Worm (Caenorhabditis elegans): ENCODE measurements around the gene hlh-19.

The hlh-19 gene

ce11 chrX:601340-601757, 44.3 kb upstream of the hlh-19 start (continued):
- TF ChIP-seq pros-1 (tag; optimal IDR thresholded peaks at IDR 0.05) (no peak), dmd-4 (tag; optimal IDR thresholded peaks at IDR 0.05; ENCODE audit: borderline replicate concordance) (no peak), C38D4.7 (GFP tag; optimal IDR thresholded peaks at IDR 0.05) (no peak), ceh-6 (GFP tag; optimal IDR thresholded peaks at IDR 0.05) (no peak), hlh-15 (tag; optimal IDR thresholded peaks at IDR 0.05) (no peak), ceh-45 (GFP tag; IDR thresholded peaks at IDR 0.05) (no peak), F13H6.1 (tag; optimal IDR thresholded peaks at IDR 0.05) (no peak), ceh-18 (tag; optimal IDR thresholded peaks at IDR 0.05) (peak; percentile 25), tbx-2 (tag; optimal IDR thresholded peaks at IDR 0.05) (peak; percentile 68), syd-9 (tag; optimal IDR thresholded peaks at IDR 0.05) (peak; percentile 43), eyg-1 (tag; optimal IDR thresholded peaks at IDR 0.05) (no peak), fkh-6 (tag; optimal IDR thresholded peaks at IDR 0.05) (peak; percentile 1), ceh-34 (tag; optimal IDR thresholded peaks at IDR 0.05) (peak; percentile 46), sox-2 (GFP tag; IDR thresholded peaks at IDR 0.05) (no peak), ets-4 (tag; optimal IDR thresholded peaks at IDR 0.05) (no peak), dve-1 (tag; optimal IDR thresholded peaks at IDR 0.05) (no peak), C08G9.2 (tag; optimal IDR thresholded peaks at IDR 0.05) (no peak), elt-2 (tag; optimal IDR thresholded peaks at IDR 0.05) (no peak), lin-11 (tag; optimal IDR thresholded peaks at IDR 0.05) (no peak), hlh-6 (tag; optimal IDR thresholded peaks at IDR 0.05) (no peak), ztf-16 (tag; optimal IDR thresholded peaks at IDR 0.05) (no peak), hlh-13 (GFP tag; optimal IDR thresholded peaks at IDR 0.05) (no peak), npax-4 (tag; optimal IDR thresholded peaks at IDR 0.05) (no peak), unc-42 (tag; optimal IDR thresholded peaks at IDR 0.05) (peak; percentile 96), sox-4 (tag; optimal IDR thresholded peaks at IDR 0.05) (no peak), tbx-7 (tag; optimal IDR thresholded peaks at IDR 0.05) (no peak), odd-2 (tag; optimal IDR thresholded peaks at IDR 0.05) (no peak), K09A11.1 (tag; optimal IDR thresholded peaks at IDR 0.05; ENCODE audit: insufficient read depth) (no peak), gmeb-2 (tag; optimal IDR thresholded peaks at IDR 0.05) (no peak), ceh-2 (tag; optimal IDR thresholded peaks at IDR 0.05) (peak; percentile 23), pha-4 (tag; optimal IDR thresholded peaks at IDR 0.05) (no peak)

ce11 chrX:600671-601070, 43.6 kb upstream of the hlh-19 start:
- no peak for TF ChIP-seq tbx-7 (tag; optimal IDR thresholded peaks at IDR 0.05)

- TF ChIP-seq hlh-8 (tag; optimal IDR thresholded peaks at IDR 0.05) = no peak
- no peak for TF ChIP-seq ceh-19 (GFP tag; optimal IDR thresholded peaks at IDR 0.05)
- no peak for TF ChIP-seq npax-4 (tag; optimal IDR thresholded peaks at IDR 0.05)
- TF ChIP-seq pha-4 (tag; optimal IDR thresholded peaks at IDR 0.05) = no peak
- TF ChIP-seq ttx-3 (tag; optimal IDR thresholded peaks at IDR 0.05) = no peak
- no peak for TF ChIP-seq sdc-2 (tag; optimal IDR thresholded peaks at IDR 0.05)
- no peak for TF ChIP-seq eyg-1 (tag; optimal IDR thresholded peaks at IDR 0.05)
- TF ChIP-seq dmd-4 (tag; optimal IDR thresholded peaks at IDR 0.05; ENCODE audit: borderline replicate concordance) = no peak
- no peak for TF ChIP-seq pax-1 (tag; optimal IDR thresholded peaks at IDR 0.05)
These were observed 42.4 kb upstream of the hlh-19 start, which contains the start of gene F13C5.3 for ce11 chrX:599476-599875. TSS of gene F13C5.3 (minus strand) at chrX:599576.

- TF ChIP-seq ceh-30 (tag; optimal IDR thresholded peaks at IDR 0.05) = no peak
- no peak for TF ChIP-seq pha-2 (tag; optimal IDR thresholded peaks at IDR 0.05)
- TF ChIP-seq ceh-19 (GFP tag; optimal IDR thresholded peaks at IDR 0.05) = no peak
- TF ChIP-seq ceh-14 (tag; optimal IDR thresholded peaks at IDR 0.05) = no peak
- TF ChIP-seq unc-86 (tag; optimal IDR thresholded peaks at IDR 0.05) = no peak
- no peak for TF ChIP-seq lin-11 (tag; optimal IDR thresholded peaks at IDR 0.05)
- no peak for TF ChIP-seq dve-1 (tag; optimal IDR thresholded peaks at IDR 0.05)
- TF ChIP-seq hlh-8 (tag; optimal IDR thresholded peaks at IDR 0.05) = no peak
- TF ChIP-seq ceh-18 (tag; optimal IDR thresholded peaks at IDR 0.05) = no peak
- no peak for TF ChIP-seq sox-2 (GFP tag; IDR thresholded peaks at IDR 0.05)
- no peak for TF ChIP-seq zip-5 (tag; optimal IDR thresholded peaks at IDR 0.05)
- TF ChIP-seq hlh-6 (tag; optimal IDR thresholded peaks at IDR 0.05) = no peak
- no peak for TF ChIP-seq gmeb-2 (tag; optimal IDR thresholded peaks at IDR 0.05)
- TF ChIP-seq F13H6.1 (tag; optimal IDR thresholded peaks at IDR 0.05) = no peak
- no peak for TF ChIP-seq ztf-16 (tag; optimal IDR thresholded peaks at IDR 0.05)
- TF ChIP-seq hlh-30 (tag; optimal IDR thresholded peaks at IDR 0.05; ENCODE audit: insufficient read depth) = no peak
- TF ChIP-seq ceh-2 (tag; optimal IDR thresholded peaks at IDR 0.05) = no peak
These were observed 36.9 kb upstream of the hlh-19 start, which contains the start of gene F13C5.2 for ce11 chrX:593910-594447. TSS of gene F13C5.2 (plus strand) at chrX:593960.
